Fruit fly (Drosophila melanogaster): Measurements from ENCODE around the gene nullo.

Gene nullo

DNA sequence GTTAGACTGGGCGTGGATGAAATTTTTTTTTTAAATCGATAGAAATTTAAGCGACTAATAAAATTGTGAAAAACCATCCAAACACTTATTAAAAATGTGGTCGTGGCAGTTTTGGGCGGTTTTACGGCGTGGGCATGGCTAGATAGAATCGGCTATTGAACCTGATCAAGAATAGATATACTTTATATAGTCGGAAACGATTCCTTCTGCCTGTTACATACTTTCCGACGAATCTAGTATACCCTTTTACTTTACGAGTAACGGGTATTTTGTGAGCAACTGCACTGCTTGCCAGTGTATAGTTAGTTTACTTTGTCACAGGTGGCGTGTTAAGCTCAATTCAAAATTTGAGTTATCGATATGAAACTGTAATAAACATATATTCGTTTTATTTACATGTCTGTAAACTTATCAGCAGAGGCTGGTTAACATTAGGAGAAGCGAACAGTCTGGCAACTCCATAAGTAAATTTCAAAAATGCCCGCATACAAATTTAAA, 34.3 kb upstream of the nullo start (continued):
- TF ChIP-seq bcd (GFP tag; optimal IDR thresholded peaks at IDR 0.05) (peak; percentile 15), fru (optimal IDR thresholded peaks at IDR 0.05) (no peak), CG2202 (tag; optimal IDR thresholded peaks at IDR 0.05) (no peak), PHDP (tag; optimal IDR thresholded peaks at IDR 0.05) (peak; percentile 35), CkIIα-i1 (GFP tag; IDR thresholded peaks at IDR 0.05) (no peak), CG2120 (GFP tag; optimal IDR thresholded peaks at IDR 0.05) (peak; percentile 68), emc (GFP tag; optimal IDR thresholded peaks at IDR 0.05) (no peak), Usf (GFP tag; optimal IDR thresholded peaks at IDR 0.05) (no peak), CG13123 (GFP tag; optimal IDR thresholded peaks at IDR 0.05) (no peak), Hand (GFP tag; optimal IDR thresholded peaks at IDR 0.05) (no peak), fd102C (GFP tag; optimal IDR thresholded peaks at IDR 0.05) (no peak), sisA (GFP tag; IDR thresholded peaks at IDR 0.05) (peak; percentile 32; the same call in 1 of the 2 replicates), shn (GFP tag; optimal IDR thresholded peaks at IDR 0.05) (peak; percentile 23), CG31365 (tag; optimal IDR thresholded peaks at IDR 0.05) (peak; percentile 98), CG10147 (GFP tag; optimal IDR thresholded peaks at IDR 0.05) (no peak), dmrt99B (tag; optimal IDR thresholded peaks at IDR 0.05) (peak; percentile 61), caup (GFP tag; optimal IDR thresholded peaks at IDR 0.05; ENCODE audit: severe bottlenecking) (peak; percentile 32), bigmax (GFP tag; optimal IDR thresholded peaks at IDR 0.05) (no peak), pfk (GFP tag; optimal IDR thresholded peaks at IDR 0.05) (no peak), Hsf (GFP tag; optimal IDR thresholded peaks at IDR 0.05) (peak; percentile 55), wek (GFP tag; optimal IDR thresholded peaks at IDR 0.05) (no peak), Sox100B (GFP tag; optimal IDR thresholded peaks at IDR 0.05) (peak; percentile 14), da (GFP tag; optimal IDR thresholded peaks at IDR 0.05) (no peak), Bteb2 (GFP tag; optimal IDR thresholded peaks at IDR 0.05) (no peak), salm (tag; optimal IDR thresholded peaks at IDR 0.05) (peak; percentile 8), luna (GFP tag; optimal IDR thresholded peaks at IDR 0.05) (peak; percentile 4), HmgD (GFP tag; optimal IDR thresholded peaks at IDR 0.05) (peak; percentile 48), Trl (optimal IDR thresholded peaks at IDR 0.05) (no peak), Trl (GFP tag; optimal IDR thresholded peaks at IDR 0.05) (peak; percentile 67), CG33213 (GFP tag; optimal IDR thresholded peaks at IDR 0.05) (peak; percentile 70), GATAe (GFP tag; conservative IDR thresholded peaks at IDR 0.05) (no peak), CG18619 (GFP tag; optimal IDR thresholded peaks at IDR 0.05) (no peak), Hr3 (GFP tag; optimal IDR thresholded peaks at IDR 0.05) (peak; percentile 10), ato (GFP tag; IDR thresholded peaks at IDR 0.05; ENCODE audit: partially characterized antibody) (0 out of 2 replicates have a peak, but pooled peaks have one; percentile 42), yki (optimal IDR thresholded peaks at IDR 0.05) (no peak), kah (GFP tag; optimal IDR thresholded peaks at IDR 0.05) (no peak), Antp (GFP tag; optimal IDR thresholded peaks at IDR 0.05) (peak; percentile 68), mirr (GFP tag; optimal IDR thresholded peaks at IDR 0.05) (no peak), Ptx1 (GFP tag; IDR thresholded peaks at IDR 0.05) (peak; percentile 57), unc-4 (GFP tag; IDR thresholded peaks at IDR 0.05; ENCODE audit: partially characterized antibody) (peak; percentile 71), H15 (GFP tag; IDR thresholded peaks at IDR 0.05) (0 out of 3 replicates have a peak, but pooled peaks have one; percentile 8), CG18476 (GFP tag; optimal IDR thresholded peaks at IDR 0.05) (no peak), MESR4 (GFP tag; optimal IDR thresholded peaks at IDR 0.05) (peak; percentile 21), pb (GFP tag; optimal IDR thresholded peaks at IDR 0.05) (no peak), org-1 (GFP tag; optimal IDR thresholded peaks at IDR 0.05) (no peak), Ada2b (GFP tag; IDR thresholded peaks at IDR 0.05) (peak; percentile 25), CG3995 (GFP tag; optimal IDR thresholded peaks at IDR 0.05) (no peak), CG7745 (tag; optimal IDR thresholded peaks at IDR 0.05) (no peak), dimm (GFP tag; IDR thresholded peaks at IDR 0.05) (no peak), CG16813 (GFP tag; IDR thresholded peaks at IDR 0.05; ENCODE audit: partially characterized antibody) (peak; percentile 64), Awh (GFP tag; IDR thresholded peaks at IDR 0.05) (no peak), maf-S (GFP tag; optimal IDR thresholded peaks at IDR 0.05) (no peak)
